Worm (Caenorhabditis elegans): ENCODE measurements around the gene mlc-3.

DNA sequence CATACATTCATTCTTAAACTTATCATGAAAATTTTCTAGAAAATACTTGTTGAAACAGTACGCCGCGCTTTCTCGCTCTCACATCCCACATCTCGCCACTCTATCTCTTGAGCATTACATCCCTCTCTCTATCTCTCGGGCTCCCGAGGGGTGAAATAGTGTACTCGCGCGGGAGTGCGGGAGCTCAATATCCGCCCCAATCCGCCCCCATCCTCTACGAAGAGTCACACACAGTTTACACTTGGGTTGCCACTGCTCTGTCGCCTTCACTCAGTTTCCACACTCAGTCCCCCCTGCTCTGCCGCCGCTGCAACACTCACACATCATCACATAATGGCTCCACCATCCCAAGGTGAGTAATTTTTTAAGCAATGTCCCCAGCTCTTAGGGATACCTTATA, at the start of gene mlc-3:
- TF ChIP-seq egl-27 (tag; optimal IDR thresholded peaks at IDR 0.05) (no peak), unc-62 (GFP tag; optimal IDR thresholded peaks at IDR 0.05) (no peak), elt-2 (tag; optimal IDR thresholded peaks at IDR 0.05) (no peak), elt-3 (tag; optimal IDR thresholded peaks at IDR 0.05) (no peak), nhr-237 (tag; optimal IDR thresholded peaks at IDR 0.05) (no peak), nhr-12 (tag; optimal IDR thresholded peaks at IDR 0.05) (no peak), sea-2 (GFP tag; optimal IDR thresholded peaks at IDR 0.05) (no peak), nhr-43 (tag; optimal IDR thresholded peaks at IDR 0.05; ENCODE audit: poor library complexity, severe bottlenecking) (no peak), ztf-4 (tag; optimal IDR thresholded peaks at IDR 0.05) (no peak), unc-39 (tag; optimal IDR thresholded peaks at IDR 0.05) (no peak), lin-15B (tag; optimal IDR thresholded peaks at IDR 0.05) (no peak), jun-1 (tag; optimal IDR thresholded peaks at IDR 0.05) (no peak), pha-4 (tag; optimal IDR thresholded peaks at IDR 0.05) (no peak)
